Worm (Caenorhabditis elegans): ENCODE measurements around the gene C28H8.8.

DNA sequence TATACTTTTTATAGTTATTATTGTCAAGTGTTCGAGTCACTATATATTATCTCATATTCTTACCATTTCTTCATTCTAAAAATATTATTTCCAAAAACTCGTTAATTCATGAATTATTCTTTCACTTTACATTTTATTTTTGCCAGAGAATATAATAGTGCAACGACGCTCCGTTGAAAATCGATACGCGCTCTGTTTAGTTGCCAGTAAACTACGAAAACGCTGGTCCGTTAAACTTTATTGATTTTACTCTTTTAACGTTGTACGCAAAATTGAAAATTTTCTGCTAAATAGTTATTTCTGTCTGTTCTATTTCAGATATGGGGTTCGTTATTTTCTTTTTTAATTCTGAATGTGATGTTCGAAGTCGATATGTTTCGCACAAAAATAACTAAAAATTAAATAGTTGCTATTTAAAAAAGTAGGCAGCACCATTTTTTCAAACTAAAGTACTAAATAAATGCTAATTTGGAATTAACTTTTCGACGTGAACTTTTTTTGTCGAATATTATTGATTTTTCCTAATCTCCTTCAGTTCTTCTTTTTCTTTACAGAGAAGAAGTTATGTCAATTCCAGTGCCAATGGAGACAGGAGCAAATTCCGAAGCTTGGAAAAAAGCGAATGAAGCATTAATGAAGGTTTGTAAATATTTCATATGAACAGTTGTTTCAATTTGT is 9.1 kb downstream of the C28H8.8 start, which contains the start of gene hpo-10:
- TF ChIP-seq aha-1 (tag; optimal IDR thresholded peaks at IDR 0.05), result no peak
- no peak for TF ChIP-seq unc-130 (tag; optimal IDR thresholded peaks at IDR 0.05)
- TF ChIP-seq fos-1 (tag; optimal IDR thresholded peaks at IDR 0.05), result no peak
- TF ChIP-seq tlp-1 (tag; optimal IDR thresholded peaks at IDR 0.05), result no peak
- TF ChIP-seq nhr-237 (tag; optimal IDR thresholded peaks at IDR 0.05), result no peak
